Worm (Caenorhabditis elegans) whole organism, mixed stage, embryonic: ENCODE results near the gene C32C4.16.

Experiments
- blmp-1 ChIP-seq: fragments of 150-350 bp; optimal IDR thresholded peaks from 2 replicates; lab custom pipeline; 2014; ENCODE audit warnings: missing biosample characterization, missing genetic modification characterization
- elt-1 ChIP-seq: sonication (generic microtip); optimal IDR thresholded peaks from 2 replicates; lab custom pipeline; 2017; ENCODE audit warnings: missing genetic modification characterization, mild to moderate bottlenecking, missing compliant biosample characterization, antibody characterized with exemption, moderate library complexity, borderline replicate concordance; ENCODE audit not compliant: insufficient read depth
- elt-3 ChIP-seq: fragments of 150-350 bp; optimal IDR thresholded peaks from 2 replicates; lab custom pipeline; 2014; ENCODE audit warnings: missing biosample characterization, missing genetic modification characterization
- lin-32 ChIP-seq: fragments of 200-800 bp; sonication (Bioruptor generic); optimal IDR thresholded peaks from 2 replicates; lab custom pipeline; 2018; ENCODE audit warnings: mild to moderate bottlenecking, missing genetic modification characterization, missing compliant biosample characterization
- lsy-2 ChIP-seq: fragments of 150-350 bp; optimal IDR thresholded peaks from 2 replicates; lab custom pipeline; 2014; ENCODE audit warnings: missing biosample characterization, missing genetic modification characterization
- mep-1 ChIP-seq: fragments of 150-350 bp; optimal IDR thresholded peaks from 2 replicates; lab custom pipeline; 2017; ENCODE audit warnings: missing biosample characterization, missing genetic modification reagents, missing genetic modification characterization, inconsistent platforms
- nhr-12 ChIP-seq: fragments of 150-350 bp; optimal IDR thresholded peaks from 2 replicates; lab custom pipeline; 2014; ENCODE audit warnings: missing biosample characterization, missing genetic modification characterization
- nhr-2 ChIP-seq: fragments of 150-350 bp; optimal IDR thresholded peaks from 2 replicates; lab custom pipeline; 2014; ENCODE audit warnings: missing biosample characterization, missing genetic modification characterization
- snpc-4 ChIP-seq: fragments of 150-350 bp; optimal IDR thresholded peaks from 2 replicates; lab custom pipeline; 2014; ENCODE audit warnings: missing biosample characterization, missing genetic modification characterization
- sptf-1 ChIP-seq: sonication (generic microtip); optimal IDR thresholded peaks from 2 replicates; lab custom pipeline; 2017; ENCODE audit warnings: mild to moderate bottlenecking, missing genetic modification characterization, moderate library complexity, missing compliant biosample characterization
- unc-62 ChIP-seq: fragments of 150-350 bp; optimal IDR thresholded peaks from 2 replicates; lab custom pipeline; 2014; ENCODE audit warnings: missing biosample characterization, missing genetic modification reagents, missing genetic modification characterization
- zip-8 ChIP-seq: fragments of 150-350 bp; optimal IDR thresholded peaks from 2 replicates; lab custom pipeline; 2014; ENCODE audit warnings: missing biosample characterization, missing genetic modification characterization

- TF ChIP-seq nhr-2 (tag; lab: Kevin White, UChicago), result no peak
- no peak for TF ChIP-seq blmp-1 (tag; lab: Kevin White, UChicago)
- TF ChIP-seq lsy-2 (tag; lab: Kevin White, UChicago), result no peak
- TF ChIP-seq elt-1 (tag; lab: Kevin White, UChicago), result no peak
- no peak for TF ChIP-seq nhr-12 (tag; lab: Kevin White, UChicago)
- TF ChIP-seq sptf-1 (tag; lab: Kevin White, UChicago), result no peak
- no peak for TF ChIP-seq lin-32 (GFP tag; lab: Kevin White, UChicago)
- no peak for TF ChIP-seq snpc-4
- no peak for TF ChIP-seq elt-3
- no peak for TF ChIP-seq zip-8 (tag; lab: Kevin White, UChicago)
- no peak for TF ChIP-seq mep-1 (tag; lab: Kevin White, UChicago)
- TF ChIP-seq unc-62 (GFP tag; lab: Kevin White, UChicago), result no peak
Observed at ce11 chrV:10635722-10636121, 11.6 kb upstream of the C32C4.16 start, which contains the start of gene kvs-2.
